Fruit fly (Drosophila melanogaster) whole organism, prepupa: ENCODE results near the gene CG14050.

ENCODE experiments used
- Blimp-1 ChIP-seq: fragments of 200-800 bp; sonication (Bioruptor generic); optimal IDR thresholded peaks from 3 replicates; lab custom pipeline; 2017; ENCODE audit warnings: missing biosample characterization, missing genetic modification characterization, mild to moderate bottlenecking, moderate library complexity, missing genetic modification reagents
- CG10631 ChIP-seq: fragments of 200-800 bp; sonication (Bioruptor generic); optimal IDR thresholded peaks from 2 replicates; lab custom pipeline; 2016; ENCODE audit warnings: missing biosample characterization, missing genetic modification characterization
- CG10669 ChIP-seq: fragments of 200-800 bp; sonication (Bioruptor generic); optimal IDR thresholded peaks from 3 replicates; lab custom pipeline; 2018; ENCODE audit warnings: missing biosample characterization, mild to moderate bottlenecking, missing genetic modification characterization, moderate library complexity
- CG11294 ChIP-seq: fragments of 200-800 bp; sonication (Bioruptor generic); IDR thresholded peaks from 2 replicates; pipeline ENCODE4 v1.3.6; 2022; ENCODE audit warnings: missing biosample characterization, missing genetic modification characterization
- CG11762 ChIP-seq: fragments of 200-800 bp; sonication (Bioruptor generic); optimal IDR thresholded peaks from 3 replicates; lab custom pipeline; 2016; ENCODE audit warnings: missing biosample characterization, missing genetic modification characterization; ENCODE audit not compliant: insufficient read depth
- CG15336 ChIP-seq: fragments of 200-800 bp; sonication (Bioruptor generic); IDR thresholded peaks from 2 replicates; pipeline ENCODE4 v1.3.6; 2022; ENCODE audit warnings: missing biosample characterization, missing genetic modification characterization
- CG1621 ChIP-seq: fragments of 200-800 bp; sonication (Bioruptor generic); optimal IDR thresholded peaks from 3 replicates; lab custom pipeline; 2018; ENCODE audit warnings: missing biosample characterization, mild to moderate bottlenecking, missing genetic modification characterization
- CG16779 ChIP-seq: fragments of 200-800 bp; sonication (Bioruptor generic); optimal IDR thresholded peaks from 3 replicates; lab custom pipeline; 2017; ENCODE audit warnings: missing biosample characterization, mild to moderate bottlenecking, missing genetic modification characterization
- CG3032 ChIP-seq: fragments of 200-800 bp; optimal IDR thresholded peaks from 2 replicates; lab custom pipeline; 2019; ENCODE audit warnings: missing biosample characterization, mild to moderate bottlenecking, missing genetic modification characterization, moderate library complexity
- CG34406 ChIP-seq: fragments of 200-800 bp; sonication (Bioruptor generic); optimal IDR thresholded peaks from 3 replicates; lab custom pipeline; 2016; ENCODE audit warnings: missing biosample characterization, missing genetic modification characterization
- CG4318 ChIP-seq: fragments of 200-800 bp; sonication (Bioruptor generic); optimal IDR thresholded peaks from 3 replicates; lab custom pipeline; 2017; ENCODE audit warnings: missing biosample characterization, mild to moderate bottlenecking, missing genetic modification characterization
- CG6163 ChIP-seq: fragments of 200-800 bp; sonication (Bioruptor generic); IDR thresholded peaks from 3 replicates; pipeline ENCODE4 v1.3.6; 2022; ENCODE audit warnings: missing biosample characterization, missing genetic modification characterization
- CG6276 ChIP-seq: fragments of 200-800 bp; sonication (Bioruptor generic); optimal IDR thresholded peaks from 2 replicates; lab custom pipeline; 2017; ENCODE audit warnings: missing biosample characterization, mild to moderate bottlenecking, missing genetic modification characterization
- CG6792 ChIP-seq: fragments of 200-800 bp; sonication (Bioruptor generic); optimal IDR thresholded peaks from 3 replicates; lab custom pipeline; 2016; ENCODE audit warnings: missing biosample characterization, missing genetic modification characterization
- CG6854 ChIP-seq: fragments of 200-800 bp; sonication (Bioruptor generic); optimal IDR thresholded peaks from 2 replicates; lab custom pipeline; 2017; ENCODE audit warnings: missing biosample characterization, mild to moderate bottlenecking, missing genetic modification characterization
- CG7368 ChIP-seq: fragments of 200-800 bp; sonication (Bioruptor generic); optimal IDR thresholded peaks from 3 replicates; lab custom pipeline; 2016; ENCODE audit warnings: missing biosample characterization, missing genetic modification characterization
- CG8119 ChIP-seq: fragments of 200-800 bp; sonication (Bioruptor generic); IDR thresholded peaks from 3 replicates; pipeline ENCODE4 v1.3.6; 2022; ENCODE audit warnings: missing biosample characterization, missing genetic modification characterization
- CG8632 ChIP-seq: fragments of 200-800 bp; sonication (Bioruptor generic); optimal IDR thresholded peaks from 3 replicates; lab custom pipeline; 2016; ENCODE audit warnings: missing biosample characterization, missing genetic modification characterization
- CG9139 ChIP-seq: fragments of 200-800 bp; sonication (Bioruptor generic); optimal IDR thresholded peaks from 3 replicates; lab custom pipeline; 2017; ENCODE audit warnings: missing biosample characterization, mild to moderate bottlenecking, missing genetic modification characterization
- Eip75B ChIP-seq: fragments of 200-800 bp; sonication (Bioruptor generic); optimal IDR thresholded peaks from 3 replicates; lab custom pipeline; 2016; ENCODE audit warnings: missing biosample characterization, missing genetic modification characterization
- Eip78C ChIP-seq: fragments of 200-800 bp; sonication (Bioruptor generic); peaks from one replicate; lab custom pipeline; 2016; ENCODE audit warnings: missing biosample characterization, missing genetic modification characterization
- Eip93F ChIP-seq: fragments of 200-800 bp; sonication (Bioruptor generic); optimal IDR thresholded peaks from 2 replicates; lab custom pipeline; 2016; ENCODE audit warnings: missing biosample characterization, mild to moderate bottlenecking, missing genetic modification characterization
- Ets21C ChIP-seq: fragments of 200-800 bp; sonication (Bioruptor generic); optimal IDR thresholded peaks from 3 replicates; lab custom pipeline; 2016; ENCODE audit warnings: missing biosample characterization, missing genetic modification characterization
- Ets96B ChIP-seq: fragments of 200-800 bp; optimal IDR thresholded peaks from 2 replicates; lab custom pipeline; 2019; ENCODE audit warnings: missing biosample characterization, mild to moderate bottlenecking, missing genetic modification characterization, moderate library complexity
- Gug ChIP-seq: fragments of 200-800 bp; sonication (Bioruptor generic); IDR thresholded peaks from 2 replicates; pipeline ENCODE4 v1.3.6; 2022; ENCODE audit warnings: missing biosample characterization, missing genetic modification characterization
- Hr38 ChIP-seq: sonication (Bioruptor generic); optimal IDR thresholded peaks from 2 replicates; lab custom pipeline; 2016; ENCODE audit warnings: missing biosample characterization, missing genetic modification characterization
- Hr39 ChIP-seq: fragments of 200-800 bp; sonication (Bioruptor generic); optimal IDR thresholded peaks from 2 replicates; lab custom pipeline; 2016; ENCODE audit warnings: missing biosample characterization, missing genetic modification characterization
- Hr4 ChIP-seq: fragments of 200-800 bp; sonication (Bioruptor generic); optimal IDR thresholded peaks from 3 replicates; lab custom pipeline; 2016; ENCODE audit warnings: missing biosample characterization, missing genetic modification characterization
- Met ChIP-seq: fragments of 200-800 bp; sonication (Bioruptor generic); optimal IDR thresholded peaks from 3 replicates; lab custom pipeline; 2016; ENCODE audit warnings: missing biosample characterization, missing genetic modification characterization
- Sox102F ChIP-seq: fragments of 200-800 bp; sonication (Bioruptor generic); optimal IDR thresholded peaks from 2 replicates; lab custom pipeline; 2016; ENCODE audit warnings: missing biosample characterization, mild to moderate bottlenecking, missing genetic modification characterization
- Sox15 ChIP-seq: fragments of 200-800 bp; sonication (Bioruptor generic); optimal IDR thresholded peaks from 3 replicates; lab custom pipeline; 2016; ENCODE audit warnings: missing biosample characterization, missing genetic modification characterization
- achi ChIP-seq: fragments of 200-800 bp; sonication (Bioruptor generic); optimal IDR thresholded peaks from 3 replicates; lab custom pipeline; 2016; ENCODE audit warnings: missing biosample characterization, missing genetic modification characterization
- acj6 ChIP-seq: fragments of 200-800 bp; sonication (Bioruptor generic); optimal IDR thresholded peaks from 3 replicates; lab custom pipeline; 2016; ENCODE audit warnings: missing biosample characterization, missing genetic modification characterization
- dac ChIP-seq: fragments of 200-800 bp; sonication (Bioruptor generic); optimal IDR thresholded peaks from 2 replicates; lab custom pipeline; 2017; ENCODE audit warnings: missing biosample characterization, mild to moderate bottlenecking, missing genetic modification characterization
- dsx ChIP-seq: fragments of 200-800 bp; optimal IDR thresholded peaks from 3 replicates; lab custom pipeline; 2019; ENCODE audit warnings: missing biosample characterization, mild to moderate bottlenecking, missing genetic modification characterization, moderate library complexity; ENCODE audit not compliant: poor library complexity, severe bottlenecking
- eg ChIP-seq: fragments of 200-800 bp; sonication (Bioruptor generic); IDR thresholded peaks from 3 replicates; pipeline ENCODE4 v1.3.6; 2022; ENCODE audit warnings: missing biosample characterization, missing genetic modification characterization
- esn ChIP-seq: fragments of 200-800 bp; sonication (Bioruptor generic); optimal IDR thresholded peaks from 2 replicates; lab custom pipeline; 2016; ENCODE audit warnings: missing biosample characterization, mild to moderate bottlenecking, missing genetic modification characterization, moderate library complexity
- fd59A ChIP-seq: fragments of 200-800 bp; sonication (Bioruptor generic); optimal IDR thresholded peaks from 2 replicates; lab custom pipeline; 2017; ENCODE audit warnings: missing biosample characterization, mild to moderate bottlenecking, missing genetic modification characterization, missing genetic modification reagents
- fd85E ChIP-seq: fragments of 200-800 bp; sonication (Bioruptor generic); optimal IDR thresholded peaks from 3 replicates; lab custom pipeline; 2016; ENCODE audit warnings: missing biosample characterization, missing genetic modification characterization
- fkh ChIP-seq: fragments of 200-800 bp; sonication (Bioruptor generic); optimal IDR thresholded peaks from 3 replicates; lab custom pipeline; 2017; ENCODE audit warnings: missing biosample characterization, mild to moderate bottlenecking, missing genetic modification characterization, moderate library complexity
- lz ChIP-seq: fragments of 200-800 bp; sonication (Bioruptor generic); optimal IDR thresholded peaks from 3 replicates; lab custom pipeline; 2016; ENCODE audit warnings: missing biosample characterization, missing genetic modification characterization
- pdm3 ChIP-seq: fragments of 200-800 bp; sonication (Bioruptor generic); optimal IDR thresholded peaks from 3 replicates; lab custom pipeline; 2016; ENCODE audit warnings: missing biosample characterization, missing genetic modification characterization
- salr ChIP-seq, 2 experiments: fragments of 200-800 bp; sonication (Bioruptor generic); optimal IDR thresholded peaks; 3 replicates each; lab custom pipeline; 2016 to 2018; ENCODE audit warnings: missing biosample characterization in 2 of 2, missing genetic modification characterization in 2 of 2, mild to moderate bottlenecking in 1 of 2
- topi ChIP-seq: fragments of 200-800 bp; sonication (Bioruptor generic); optimal IDR thresholded peaks from 3 replicates; lab custom pipeline; 2016; ENCODE audit warnings: missing biosample characterization, missing genetic modification characterization
- vri ChIP-seq: fragments of 200-800 bp; sonication (Bioruptor generic); optimal IDR thresholded peaks from 3 replicates; lab custom pipeline; 2016; ENCODE audit warnings: missing biosample characterization, mild to moderate bottlenecking, missing genetic modification characterization

Gene CG14050

DNA sequence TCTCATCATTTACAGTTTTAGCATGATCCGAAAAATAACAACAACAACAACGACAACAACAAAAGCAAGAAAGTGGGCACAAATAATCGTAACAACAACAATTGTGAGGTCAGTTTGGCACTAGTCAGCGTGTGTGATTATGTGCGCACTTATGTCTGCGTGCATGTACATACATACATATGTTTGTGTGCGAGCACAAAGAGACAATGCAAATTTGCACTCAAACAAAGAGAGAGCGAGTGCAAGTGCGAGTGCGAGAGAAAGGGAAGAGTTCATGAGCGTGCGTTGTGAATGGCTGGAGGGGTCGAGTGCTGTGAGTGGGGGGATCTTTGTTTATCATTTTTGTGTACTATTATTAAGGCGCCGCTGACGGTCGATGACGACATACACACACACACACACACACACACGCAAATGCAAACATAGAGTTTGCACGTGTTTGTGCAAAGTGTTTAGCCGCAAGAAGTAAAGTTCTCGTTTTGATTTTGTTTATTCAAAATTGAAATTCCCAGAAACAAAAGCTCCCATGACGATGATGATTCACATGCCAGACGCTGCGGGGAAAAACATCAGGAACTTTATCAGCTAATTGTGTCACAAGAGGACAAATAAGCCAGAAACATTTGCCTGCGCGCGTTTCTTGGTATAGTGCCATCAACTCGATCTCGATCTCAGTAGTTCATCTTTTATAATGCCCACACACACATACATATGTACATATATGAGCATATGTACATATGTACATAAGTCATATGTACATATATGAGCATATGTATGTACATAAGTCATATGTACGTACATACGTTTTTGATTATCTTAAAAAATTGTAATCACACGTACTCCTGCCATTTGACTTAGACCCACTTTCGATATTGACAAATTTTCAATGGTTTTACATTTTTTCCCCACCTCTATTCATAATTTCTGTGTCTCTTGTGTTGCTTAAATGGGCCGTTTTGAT is 31.3 kb downstream of the CG14050 start (continued):
- TF ChIP-seq dsx (GFP tag; lab: Kevin White, UChicago) (peak; percentile 44), Hr4 (GFP tag; lab: Kevin White, UChicago) (peak; percentile 42), fkh (GFP tag; lab: Kevin White, UChicago) (peak; percentile 64), fd85E (no peak), fd59A (GFP tag; lab: Kevin White, UChicago) (no peak), CG3032 (tag; lab: Kevin White, UChicago) (peak; percentile 33), CG15336 (GFP tag; lab: Robert Waterston, UW) (peak; percentile 21; the same call in 1 of the 2 replicates), esn (peak; percentile 64), lz (GFP tag; lab: Kevin White, UChicago) (peak; percentile 67), vri (GFP tag; lab: Kevin White, UChicago) (peak; percentile 57), CG8119 (GFP tag; lab: Robert Waterston, UW) (peak; percentile 59; the same call in 2 of the 3 replicates), eg (GFP tag; lab: Robert Waterston, UW) (peak; percentile 70; the same call in 2 of the 3 replicates), acj6 (GFP tag; lab: Kevin White, UChicago) (peak; percentile 54), CG10669 (GFP tag; lab: Kevin White, UChicago) (peak; percentile 54), Blimp-1 (GFP tag; lab: Kevin White, UChicago) (no peak), Gug (GFP tag; lab: Robert Waterston, UW) (peak; percentile 28; the same call in 1 of the 2 replicates), CG6854 (GFP tag; lab: Kevin White, UChicago) (peak; percentile 38), dac (GFP tag; lab: Kevin White, UChicago) (no peak), CG8632 (GFP tag; lab: Kevin White, UChicago) (peak; percentile 19), achi (GFP tag; lab: Kevin White, UChicago) (peak; percentile 42), CG9139 (GFP tag; lab: Kevin White, UChicago) (no peak), CG10631 (GFP tag; lab: Kevin White, UChicago) (peak; percentile 58)

DNA sequence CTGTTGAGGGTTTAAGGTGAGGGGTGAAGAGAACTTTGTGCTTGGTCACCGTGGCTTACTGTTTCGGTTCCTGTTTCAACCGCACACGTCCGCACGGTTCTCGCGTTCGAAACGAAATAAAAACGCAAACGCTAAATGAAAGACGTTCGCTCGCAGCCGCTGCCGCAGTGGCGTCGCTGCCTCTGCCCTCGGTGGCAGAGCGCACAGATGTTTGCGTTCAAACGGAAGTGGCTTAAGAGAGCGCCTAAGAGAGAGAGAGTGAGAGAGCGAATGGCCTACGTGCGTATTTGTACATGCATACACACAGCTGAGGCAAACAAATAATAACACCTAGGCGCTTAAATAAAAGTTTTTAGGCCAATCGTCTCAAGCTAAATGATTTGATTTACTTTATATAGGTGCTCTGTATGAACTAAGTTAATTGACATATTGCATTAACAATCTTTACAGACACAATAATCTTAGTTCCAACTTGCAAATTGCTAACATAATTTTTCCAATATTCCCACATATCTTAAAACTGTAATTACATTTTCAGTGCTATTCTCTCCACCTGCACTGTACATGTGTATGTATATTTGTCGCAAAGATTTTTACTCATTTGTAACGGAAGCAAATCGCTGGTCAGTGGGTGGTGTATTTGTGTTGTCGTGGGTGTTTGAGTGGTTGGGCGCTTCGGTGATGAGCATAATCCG is 32.6 kb downstream of the CG14050 start, which contains the start of gene CG2865:
CG2865 (minus strand) TSS at position 118 of the 695 bp plus-strand sequence.
- TF ChIP-seq CG6163 (peak; percentile 88), Hr38 (GFP tag; lab: Kevin White, UChicago) (peak; percentile 17), Eip75B (GFP tag; lab: Kevin White, UChicago) (peak; percentile 95), CG7368 (GFP tag; lab: Kevin White, UChicago) (peak; percentile 86), Ets96B (tag; lab: Kevin White, UChicago) (peak; percentile 96), Ets21C (GFP tag; lab: Kevin White, UChicago) (peak; percentile 93), topi (GFP tag; lab: Kevin White, UChicago) (peak; percentile 97), CG34406 (GFP tag; lab: Kevin White, UChicago) (peak; percentile 93), CG15336 (GFP tag; lab: Robert Waterston, UW) (peak; percentile 95), pdm3 (GFP tag; lab: Kevin White, UChicago) (peak; percentile 96), CG10669 (GFP tag; lab: Kevin White, UChicago) (peak; percentile 96), eg (GFP tag; lab: Robert Waterston, UW) (peak; percentile 92), lz (GFP tag; lab: Kevin White, UChicago) (peak; percentile 97), Met (GFP tag; lab: Kevin White, UChicago) (peak; percentile 97), Sox15 (GFP tag; lab: Kevin White, UChicago) (peak; percentile 89), dsx (GFP tag; lab: Kevin White, UChicago) (peak; percentile 95), CG11294 (GFP tag; lab: Robert Waterston, UW) (peak; percentile 86), CG4318 (GFP tag; lab: Kevin White, UChicago) (peak; percentile 86), salr (GFP tag; optimal IDR thresholded peaks at IDR 0.05; lab: Kevin White, UChicago) (peak; percentile 83 to 92), CG6792 (GFP tag; lab: Kevin White, UChicago) (peak; percentile 94), CG11762 (GFP tag; lab: Kevin White, UChicago) (peak; percentile 93), Sox102F (GFP tag; lab: Kevin White, UChicago) (peak; percentile 96), CG1621 (peak; percentile 94), Hr39 (GFP tag; lab: Kevin White, UChicago) (peak; percentile 94), CG16779 (peak; percentile 92), Eip78C (GFP tag; lab: Kevin White, UChicago) (peak; percentile 99), vri (GFP tag; lab: Kevin White, UChicago) (peak; percentile 93), dac (GFP tag; lab: Kevin White, UChicago) (peak; percentile 91), CG8119 (GFP tag; lab: Robert Waterston, UW) (peak; percentile 96), CG6276 (peak; percentile 96), Eip93F (GFP tag; lab: Kevin White, UChicago) (peak; percentile 83)
